Worm (Caenorhabditis elegans) whole organism, young adult: Measurements from ENCODE around the gene F37B12.1.

Experiments
- C17E4.6 ChIP-seq: fragments of 200-800 bp; sonication (Bioruptor generic); IDR thresholded peaks from 2 replicates; pipeline ENCODE4 v1.3.6; 2022; ENCODE audit warnings: missing genetic modification reagents, missing genetic modification characterization, missing compliant biosample characterization
- D2030.7 ChIP-seq: fragments of 200-800 bp; sonication (Bioruptor generic); IDR thresholded peaks from 2 replicates; pipeline ENCODE4 v1.3.6; 2022; ENCODE audit warnings: missing genetic modification reagents, missing genetic modification characterization, missing compliant biosample characterization
- F33H1.4 ChIP-seq: fragments of 200-800 bp; sonication (Bioruptor generic); IDR thresholded peaks from 2 replicates; pipeline ENCODE4 v1.3.6; 2022; ENCODE audit warnings: missing genetic modification reagents, missing genetic modification characterization, missing compliant biosample characterization
- F37B4.10 ChIP-seq: fragments of 200-800 bp; sonication (Bioruptor generic); IDR thresholded peaks from 2 replicates; pipeline ENCODE4 v1.3.6; 2022; ENCODE audit warnings: missing genetic modification characterization, missing compliant biosample characterization
- F49E8.2 ChIP-seq: sonication (generic microtip); optimal IDR thresholded peaks from 3 replicates; lab custom pipeline; 2017; ENCODE audit warnings: missing genetic modification characterization, mild to moderate bottlenecking, missing compliant biosample characterization, antibody characterized with exemption, moderate library complexity; ENCODE audit not compliant: insufficient read depth
- F57A8.1 ChIP-seq: fragments of 200-800 bp; sonication (Bioruptor generic); optimal IDR thresholded peaks from 2 replicates; lab custom pipeline; 2018; ENCODE audit warnings: mild to moderate bottlenecking, missing genetic modification characterization, moderate library complexity, missing compliant biosample characterization
- T07F8.4 ChIP-seq: sonication (generic microtip); optimal IDR thresholded peaks from 2 replicates; lab custom pipeline; 2016; ENCODE audit warnings: mild to moderate bottlenecking, missing genetic modification characterization, moderate library complexity, missing compliant biosample characterization
- Y53G8AR.9 ChIP-seq: fragments of 200-800 bp; sonication (Bioruptor generic); conservative IDR thresholded peaks from 2 replicates; pipeline ENCODE4 v1.3.6; 2022; ENCODE audit warnings: missing genetic modification reagents, missing genetic modification characterization, missing compliant biosample characterization
- akir-1 ChIP-seq: fragments of 200-800 bp; sonication (Bioruptor generic); optimal IDR thresholded peaks from 2 replicates; lab custom pipeline; 2018; ENCODE audit warnings: mild to moderate bottlenecking, missing genetic modification characterization, moderate library complexity, missing compliant biosample characterization
- aptf-2 ChIP-seq: fragments of 200-800 bp; sonication (Bioruptor generic); conservative IDR thresholded peaks from 2 replicates; pipeline ENCODE4 v1.3.6; 2022; ENCODE audit warnings: missing genetic modification reagents, missing genetic modification characterization, missing compliant biosample characterization
- attf-3 ChIP-seq: fragments of 200-800 bp; sonication (Bioruptor generic); conservative IDR thresholded peaks from 2 replicates; pipeline ENCODE4 v1.3.6; 2022; ENCODE audit warnings: missing genetic modification reagents, missing genetic modification characterization, missing compliant biosample characterization
- attf-6 ChIP-seq: fragments of 200-800 bp; sonication (Bioruptor generic); IDR thresholded peaks from 2 replicates; pipeline ENCODE4 v1.3.6; 2022; ENCODE audit warnings: missing genetic modification reagents, missing genetic modification characterization, missing compliant biosample characterization
- bed-2 ChIP-seq: fragments of 200-800 bp; sonication (Bioruptor generic); IDR thresholded peaks from 2 replicates; pipeline ENCODE4 v1.3.6; 2022; ENCODE audit warnings: missing genetic modification reagents, missing genetic modification characterization, missing compliant biosample characterization
- ccch-3 ChIP-seq: fragments of 200-800 bp; sonication (Bioruptor generic); optimal IDR thresholded peaks from 2 replicates; lab custom pipeline; 2018; ENCODE audit warnings: mild to moderate bottlenecking, missing genetic modification characterization, missing compliant biosample characterization
- cebp-1 ChIP-seq, 2 experiments: fragments of 200-800 bp in 1 of 2; sonication (Bioruptor generic) in 1 of 2; sonication (generic microtip) in 1 of 2; IDR thresholded peaks in 1 of 2; optimal IDR thresholded peaks in 1 of 2; 2 replicates each; pipeline versions ENCODE4 v1.3.6 to Lab custom; 2017 to 2022; ENCODE audit warnings: missing compliant biosample characterization in 2 of 2, missing genetic modification characterization in 2 of 2, mild to moderate bottlenecking in 1 of 2, missing genetic modification reagents in 1 of 2, moderate library complexity in 1 of 2
- cebp-2 ChIP-seq: fragments of 200-800 bp; sonication (Bioruptor generic); IDR thresholded peaks from 2 replicates; pipeline ENCODE4 v1.3.6; 2022; ENCODE audit warnings: missing genetic modification characterization, missing compliant biosample characterization
- ceh-40 ChIP-seq: fragments of 200-800 bp; sonication (Bioruptor generic); IDR thresholded peaks from 2 replicates; pipeline ENCODE4 v1.3.6; 2022; ENCODE audit warnings: missing genetic modification characterization, missing compliant biosample characterization
- ceh-58 ChIP-seq: fragments of 200-800 bp; sonication (Bioruptor generic); IDR thresholded peaks from 2 replicates; pipeline ENCODE4 v1.3.6; 2022; ENCODE audit warnings: missing genetic modification characterization, missing compliant biosample characterization
- ceh-79 ChIP-seq: sonication (generic microtip); optimal IDR thresholded peaks from 2 replicates; lab custom pipeline; 2017; ENCODE audit warnings: mild to moderate bottlenecking, missing genetic modification characterization, missing compliant biosample characterization
- chd-7 ChIP-seq: sonication (generic microtip); optimal IDR thresholded peaks from 2 replicates; lab custom pipeline; 2016; ENCODE audit warnings: mild to moderate bottlenecking, missing genetic modification characterization, moderate library complexity, missing compliant biosample characterization
- die-1 ChIP-seq: sonication (generic microtip); optimal IDR thresholded peaks from 2 replicates; lab custom pipeline; 2016; ENCODE audit warnings: missing genotype, mild to moderate bottlenecking, missing genetic modification characterization, missing compliant biosample characterization
- efl-1 ChIP-seq: fragments of 150-350 bp; optimal IDR thresholded peaks from 2 replicates; lab custom pipeline; 2014; ENCODE audit warnings: missing biosample characterization, missing genetic modification reagents, missing genetic modification characterization
- hlh-26 ChIP-seq: fragments of 200-800 bp; sonication (Bioruptor generic); conservative IDR thresholded peaks from 2 replicates; pipeline ENCODE4 v1.3.6; 2022; ENCODE audit warnings: missing genetic modification reagents, missing genetic modification characterization, missing compliant biosample characterization
- hrde-1 ChIP-seq: sonication (generic microtip); optimal IDR thresholded peaks from 2 replicates; lab custom pipeline; 2016; ENCODE audit warnings: missing genetic modification characterization, mild to moderate bottlenecking, missing compliant biosample characterization, moderate library complexity, missing genotype, missing genetic modification reagents, borderline replicate concordance
- let-526 ChIP-seq: fragments of 200-800 bp; sonication (Bioruptor generic); IDR thresholded peaks from 2 replicates; pipeline ENCODE4 v1.3.6; 2022; ENCODE audit warnings: missing genetic modification reagents, missing genetic modification characterization, missing compliant biosample characterization
- lin-26 ChIP-seq: fragments of 200-800 bp; sonication (Bioruptor generic); IDR thresholded peaks from 2 replicates; pipeline ENCODE4 v1.3.6; 2022; ENCODE audit warnings: missing genetic modification reagents, missing genetic modification characterization, missing compliant biosample characterization
- lin-54 ChIP-seq: fragments of 200-800 bp; sonication (Bioruptor generic); optimal IDR thresholded peaks from 2 replicates; lab custom pipeline; 2018; ENCODE audit warnings: mild to moderate bottlenecking, missing genetic modification characterization, missing compliant biosample characterization
- lsl-1 ChIP-seq: fragments of 200-800 bp; sonication (Bioruptor generic); optimal IDR thresholded peaks from 2 replicates; lab custom pipeline; 2018; ENCODE audit warnings: mild to moderate bottlenecking, missing genetic modification characterization, moderate library complexity, missing compliant biosample characterization
- madf-6 ChIP-seq: fragments of 200-800 bp; sonication (Bioruptor generic); IDR thresholded peaks from 2 replicates; pipeline ENCODE4 v1.3.6; 2022; ENCODE audit warnings: missing genetic modification reagents, missing genetic modification characterization, missing compliant biosample characterization
- mel-28 ChIP-seq: sonication (generic microtip); optimal IDR thresholded peaks from 2 replicates; lab custom pipeline; 2016; ENCODE audit warnings: borderline replicate concordance, mild to moderate bottlenecking, missing genetic modification characterization, missing compliant biosample characterization
- mes-4 ChIP-seq: sonication (generic microtip); optimal IDR thresholded peaks from 2 replicates; lab custom pipeline; 2016; ENCODE audit warnings: missing genotype, missing genetic modification characterization, missing compliant biosample characterization
- nfya-2 ChIP-seq: fragments of 200-800 bp; sonication (Bioruptor generic); IDR thresholded peaks from 2 replicates; pipeline ENCODE4 v1.3.6; 2022; ENCODE audit warnings: missing genetic modification reagents, missing genetic modification characterization, missing compliant biosample characterization
- nhr-120 ChIP-seq: fragments of 200-800 bp; sonication (Bioruptor generic); IDR thresholded peaks from 2 replicates; pipeline ENCODE4 v1.3.6; 2022; ENCODE audit warnings: missing genetic modification characterization, missing compliant biosample characterization
- nhr-179 ChIP-seq: sonication (generic microtip); optimal IDR thresholded peaks from 2 replicates; lab custom pipeline; 2016; ENCODE audit warnings: mild to moderate bottlenecking, missing genetic modification characterization, missing compliant biosample characterization
- nhr-27 ChIP-seq: fragments of 200-800 bp; sonication (Bioruptor generic); optimal IDR thresholded peaks from 2 replicates; lab custom pipeline; 2018; ENCODE audit warnings: mild to moderate bottlenecking, missing genetic modification characterization, moderate library complexity, missing compliant biosample characterization
- rcor-1 ChIP-seq: fragments of 200-800 bp; sonication (Bioruptor generic); IDR thresholded peaks from 2 replicates; pipeline ENCODE4 v1.3.6; 2022; ENCODE audit warnings: missing genetic modification reagents, missing genetic modification characterization, missing compliant biosample characterization
- rpc-1 ChIP-seq, 2 experiments: fragments of 150-350 bp in 1 of 2; sonication (generic microtip) in 1 of 2; optimal IDR thresholded peaks; 2 replicates each; lab custom pipeline; 2014 to 2018; ENCODE audit warnings: missing biosample characterization in 1 of 2, missing genetic modification characterization in 1 of 2, missing genetic modification reagents in 1 of 2, missing genotype in 1 of 2
- sdz-38 ChIP-seq: sonication (generic microtip); optimal IDR thresholded peaks from 2 replicates; lab custom pipeline; 2016; ENCODE audit warnings: missing genotype, missing genetic modification characterization, missing compliant biosample characterization
- snpc-1.3 ChIP-seq: sonication (generic microtip); optimal IDR thresholded peaks from 2 replicates; lab custom pipeline; 2017; ENCODE audit warnings: missing genetic modification characterization, mild to moderate bottlenecking, missing compliant biosample characterization, antibody characterized with exemption, moderate library complexity, missing genotype, missing genetic modification reagents; ENCODE audit not compliant: insufficient read depth
- snpc-4 ChIP-seq, 5 experiments: fragments of 150-350 bp in 1 of 5; sonication (generic microtip) in 4 of 5; optimal IDR thresholded peaks; 2 replicates each; lab custom pipeline; 2014 to 2018; ENCODE audit warnings: missing genetic modification characterization in 5 of 5, missing biosample characterization in 3 of 5, antibody characterized with exemption in 2 of 5, mild to moderate bottlenecking in 2 of 5, missing compliant biosample characterization in 2 of 5, missing genotype in 2 of 5, moderate library complexity in 2 of 5, missing genetic modification reagents in 1 of 5
- somi-1 ChIP-seq: fragments of 200-800 bp; sonication (Bioruptor generic); optimal IDR thresholded peaks from 2 replicates; lab custom pipeline; 2018; ENCODE audit warnings: mild to moderate bottlenecking, missing genetic modification characterization, missing compliant biosample characterization
- tlf-1 ChIP-seq: fragments of 200-800 bp; sonication (Bioruptor generic); optimal IDR thresholded peaks from 2 replicates; lab custom pipeline; 2018; ENCODE audit warnings: mild to moderate bottlenecking, missing genetic modification characterization, missing compliant biosample characterization
- zfh-2 ChIP-seq: fragments of 200-800 bp; sonication (Bioruptor generic); conservative IDR thresholded peaks from 2 replicates; pipeline ENCODE4 v1.3.6; 2022; ENCODE audit warnings: missing genetic modification reagents, missing genetic modification characterization, missing compliant biosample characterization
- ztf-18 ChIP-seq: sonication (generic microtip); optimal IDR thresholded peaks from 2 replicates; lab custom pipeline; 2016; ENCODE audit warnings: missing genotype, mild to moderate bottlenecking, missing genetic modification characterization, missing compliant biosample characterization
- ztf-25 ChIP-seq: fragments of 200-800 bp; sonication (Bioruptor generic); IDR thresholded peaks from 2 replicates; pipeline ENCODE4 v1.3.6; 2022; ENCODE audit warnings: missing genetic modification reagents, missing genetic modification characterization, missing compliant biosample characterization
- ztf-28 ChIP-seq: fragments of 200-800 bp; sonication (Bioruptor generic); IDR thresholded peaks from 2 replicates; pipeline ENCODE4 v1.3.6; 2022; ENCODE audit warnings: missing genetic modification reagents, missing genetic modification characterization, missing compliant biosample characterization
- ztf-6 ChIP-seq: fragments of 200-800 bp; sonication (Bioruptor generic); IDR thresholded peaks from 2 replicates; pipeline ENCODE4 v1.3.6; 2022; ENCODE audit warnings: missing genetic modification reagents, missing genetic modification characterization, missing compliant biosample characterization

F37B12.1 gene

DNA sequence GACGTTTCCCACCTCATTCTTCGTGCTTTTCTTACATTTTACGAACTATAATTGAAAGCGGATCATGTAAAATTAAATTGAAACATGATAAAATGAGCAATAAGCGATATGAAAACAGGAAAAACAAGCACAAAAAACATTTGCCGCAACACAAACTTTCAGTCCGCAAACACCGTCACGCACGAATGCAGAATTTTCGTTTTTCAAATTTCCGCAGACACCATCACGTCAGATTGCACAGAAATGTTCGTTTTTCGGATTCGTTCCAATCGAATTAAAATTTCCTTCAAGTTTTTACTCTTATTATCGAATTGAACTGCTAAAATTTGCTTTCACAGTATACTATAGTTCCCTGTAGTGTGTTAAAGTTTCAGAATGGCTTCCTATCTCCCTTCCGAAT, 25.5 kb upstream of the F37B12.1 start, which contains the start of gene chmp-7 (continued):
- TF ChIP-seq F37B4.10 (GFP tag; lab: Robert Waterston, UW) (no peak), nhr-27 (tag; lab: Kevin White, UChicago) (no peak), efl-1 (GFP tag; lab: Kevin White, UChicago) (peak; percentile 83), ceh-58 (GFP tag; lab: Robert Waterston, UW) (no peak), ceh-40 (GFP tag; lab: Robert Waterston, UW) (no peak), cebp-2 (GFP tag; lab: Robert Waterston, UW) (no peak), hlh-26 (no peak), rpc-1 (optimal IDR thresholded peaks at IDR 0.05; lab: Kevin White, UChicago) (no peak), rpc-1 (tag; optimal IDR thresholded peaks at IDR 0.05; lab: Kevin White, UChicago) (no peak), snpc-1.3 (tag; lab: Kevin White, UChicago) (peak; percentile 76), nhr-179 (tag; lab: Kevin White, UChicago) (no peak), die-1 (tag; lab: Kevin White, UChicago) (no peak), sdz-38 (tag; lab: Kevin White, UChicago) (no peak), akir-1 (GFP tag; lab: Kevin White, UChicago) (no peak), lsl-1 (GFP tag; lab: Kevin White, UChicago) (peak; percentile 73), let-526 (GFP tag; lab: Robert Waterston, UW) (no peak), aptf-2 (GFP tag; lab: Robert Waterston, UW) (no peak), F57A8.1 (GFP tag; lab: Kevin White, UChicago) (no peak), nfya-2 (no peak), C17E4.6 (GFP tag; lab: Robert Waterston, UW) (no peak), F33H1.4 (GFP tag; lab: Robert Waterston, UW) (peak; percentile 65), chd-7 (no peak), lin-54 (GFP tag; lab: Kevin White, UChicago) (peak; percentile 98), F49E8.2 (peak; percentile 63), ztf-18 (peak; percentile 60), ccch-3 (GFP tag; lab: Kevin White, UChicago) (no peak), rcor-1 (peak; percentile 64), somi-1 (no peak), bed-2 (no peak), D2030.7 (GFP tag; lab: Robert Waterston, UW) (peak; percentile 51; the same call in 1 of the 2 replicates), cebp-1 (GFP tag; IDR thresholded peaks at IDR 0.05; lab: Robert Waterston, UW) (0 out of 2 replicates have a peak, but pooled peaks have one; percentile 28), cebp-1 (tag; optimal IDR thresholded peaks at IDR 0.05; lab: Kevin White, UChicago) (peak; percentile 75), nhr-120 (GFP tag; lab: Robert Waterston, UW) (no peak), Y53G8AR.9 (GFP tag; lab: Robert Waterston, UW) (no peak), ztf-28 (GFP tag; lab: Robert Waterston, UW) (peak; percentile 68; the same call in 1 of the 2 replicates), hrde-1 (tag; lab: Kevin White, UChicago) (no peak), madf-6 (GFP tag; lab: Robert Waterston, UW) (peak; percentile 75), mel-28 (tag; lab: Kevin White, UChicago) (no peak), snpc-4 (GFP tag; optimal IDR thresholded peaks at IDR 0.05; lab: Kevin White, UChicago) (peak; percentile 58), snpc-4 (tag; optimal IDR thresholded peaks at IDR 0.05; lab: Kevin White, UChicago) (peak; percentile 27 to 80 (median 56)), ceh-79 (tag; lab: Kevin White, UChicago) (no peak), zfh-2 (GFP tag; lab: Robert Waterston, UW) (no peak), T07F8.4 (no peak), attf-3 (GFP tag; lab: Robert Waterston, UW) (peak; percentile 73), tlf-1 (GFP tag; lab: Kevin White, UChicago) (peak; percentile 74), mes-4 (tag; lab: Kevin White, UChicago) (no peak), attf-6 (no peak), lin-26 (GFP tag; lab: Robert Waterston, UW) (no peak), ztf-6 (GFP tag; lab: Robert Waterston, UW) (no peak), ztf-25 (GFP tag; lab: Robert Waterston, UW) (no peak)
